Worm (Caenorhabditis elegans): ENCODE results near the gene morc-1.

Gene morc-1

ce11 chrIII:5196298-5197045 is 10.2 kb downstream of the morc-1 start:
- no peak for TF ChIP-seq mml-1 (tag; optimal IDR thresholded peaks at IDR 0.05)
- TF ChIP-seq nhr-25 (tag; optimal IDR thresholded peaks at IDR 0.05) = peak; percentile 31
- peak; percentile 69 for TF ChIP-seq ama-1 (optimal IDR thresholded peaks at IDR 0.05)
- TF ChIP-seq elt-3 (tag; optimal IDR thresholded peaks at IDR 0.05) = peak in 1 of 3 experiments; percentile 71
- peak; percentile 19 for TF ChIP-seq nhr-43 (tag; optimal IDR thresholded peaks at IDR 0.05; ENCODE audit: poor library complexity, severe bottlenecking)
- no peak for TF ChIP-seq fos-1 (tag; optimal IDR thresholded peaks at IDR 0.05)
- peak; percentile 52 for TF ChIP-seq elt-2 (tag; optimal IDR thresholded peaks at IDR 0.05)
- no peak for TF ChIP-seq nhr-28 (tag; optimal IDR thresholded peaks at IDR 0.05)

- TF ChIP-seq eor-1 (tag; optimal IDR thresholded peaks at IDR 0.05) (no peak), ceh-28 (tag; optimal IDR thresholded peaks at IDR 0.05) (peak; percentile 12)
Observed at ce11 chrIII:5195690-5196089, 11.0 kb downstream of the morc-1 start, which contains the start of gene moc-6. TSS of gene moc-6 (plus strand) at chrIII:5195990.

ce11 chrIII:5193266-5193665 is 13.4 kb downstream of the morc-1 start:
- TF ChIP-seq aly-2 (tag; optimal IDR thresholded peaks at IDR 0.05) (no peak), unc-39 (tag; optimal IDR thresholded peaks at IDR 0.05) (no peak), pha-4 (tag; optimal IDR thresholded peaks at IDR 0.05) (peak; percentile 3)

- TF ChIP-seq nhr-11 (tag; optimal IDR thresholded peaks at IDR 0.05) (no peak), nfya-1 (tag; optimal IDR thresholded peaks at IDR 0.05; ENCODE audit: insufficient read depth) (peak; percentile 0), snpc-4 (tag; optimal IDR thresholded peaks at IDR 0.05) (peak; percentile 31), unc-62 (GFP tag; optimal IDR thresholded peaks at IDR 0.05) (no peak), nhr-23 (tag; optimal IDR thresholded peaks at IDR 0.05) (peak; percentile 52), nhr-76 (tag; optimal IDR thresholded peaks at IDR 0.05) (no peak), lin-15B (tag; optimal IDR thresholded peaks at IDR 0.05) (peak; percentile 83), mdl-1 (tag; optimal IDR thresholded peaks at IDR 0.05) (no peak), elt-1 (tag; optimal IDR thresholded peaks at IDR 0.05) (no peak), hmg-11 (tag; optimal IDR thresholded peaks at IDR 0.05) (peak; percentile 3), aly-2 (tag; optimal IDR thresholded peaks at IDR 0.05) (no peak), nhr-77 (tag; optimal IDR thresholded peaks at IDR 0.05) (no peak), pha-4 (tag; optimal IDR thresholded peaks at IDR 0.05) (peak; percentile 66), zag-1 (tag; optimal IDR thresholded peaks at IDR 0.05) (no peak), elt-2 (tag; optimal IDR thresholded peaks at IDR 0.05) (peak; percentile 9)
Observed at ce11 chrIII:5190671-5191174, 16.0 kb downstream of the morc-1 start, which contains the start of gene hira-1. TSS of gene hira-1 (plus strand) at chrIII:5191124.

- TF ChIP-seq nhr-23 (tag; optimal IDR thresholded peaks at IDR 0.05) (peak; percentile 44), ceh-9 (tag; optimal IDR thresholded peaks at IDR 0.05) (no peak), nhr-43 (tag; optimal IDR thresholded peaks at IDR 0.05; ENCODE audit: poor library complexity, severe bottlenecking) (peak; percentile 41), R02D3.7 (tag; optimal IDR thresholded peaks at IDR 0.05) (no peak), nfya-1 (tag; optimal IDR thresholded peaks at IDR 0.05; ENCODE audit: insufficient read depth) (peak; percentile 24), pha-4 (tag; optimal IDR thresholded peaks at IDR 0.05) (peak; percentile 43), unc-62 (GFP tag; optimal IDR thresholded peaks at IDR 0.05) (no peak)
Observed at ce11 chrIII:5190179-5190578, 16.5 kb downstream of the morc-1 start.

- TF ChIP-seq nhr-12 (tag; optimal IDR thresholded peaks at IDR 0.05) (no peak), ceh-28 (tag; optimal IDR thresholded peaks at IDR 0.05) (no peak), pha-4 (tag; optimal IDR thresholded peaks at IDR 0.05) (no peak), nhr-77 (tag; optimal IDR thresholded peaks at IDR 0.05) (no peak), R02D3.7 (tag; optimal IDR thresholded peaks at IDR 0.05) (no peak), hmg-11 (tag; optimal IDR thresholded peaks at IDR 0.05) (no peak), daf-12 (tag; optimal IDR thresholded peaks at IDR 0.05) (no peak), unc-62 (GFP tag; optimal IDR thresholded peaks at IDR 0.05) (no peak), fkh-2 (tag; optimal IDR thresholded peaks at IDR 0.05) (no peak), egl-27 (tag; optimal IDR thresholded peaks at IDR 0.05) (no peak), ceh-16 (tag; optimal IDR thresholded peaks at IDR 0.05) (no peak), lsy-12 (tag; optimal IDR thresholded peaks at IDR 0.05) (no peak), nhr-28 (tag; optimal IDR thresholded peaks at IDR 0.05) (no peak), tbx-2 (tag; optimal IDR thresholded peaks at IDR 0.05) (no peak), fos-1 (tag; optimal IDR thresholded peaks at IDR 0.05) (no peak), ztf-4 (tag; optimal IDR thresholded peaks at IDR 0.05) (no peak), egl-5 (tag; optimal IDR thresholded peaks at IDR 0.05) (no peak)
Observed at ce11 chrIII:5188426-5188825, 18.3 kb downstream of the morc-1 start, which contains the start of gene K10D2.8. TSS of gene K10D2.8 (plus strand) at chrIII:5188726.
